Worm (Caenorhabditis elegans) whole organism, L4 larva: ENCODE measurements around the gene srj-6.

Experiments used
- pha-4 ChIP-seq, 2 experiments: fragments of 150-350 bp in 1 of 2; fragments of 200-800 bp in 1 of 2; sonication (Bioruptor generic) in 1 of 2; IDR thresholded peaks in 1 of 2; optimal IDR thresholded peaks in 1 of 2; 2 replicates each; pipeline versions ENCODE4 v1.3.6 to Lab custom; 2014 to 2022; ENCODE audit warnings: missing genetic modification characterization in 2 of 2, missing genetic modification reagents in 2 of 2, missing biosample characterization in 1 of 2, missing compliant biosample characterization in 1 of 2
- snpc-4 ChIP-seq: fragments of 150-350 bp; optimal IDR thresholded peaks from 2 replicates; lab custom pipeline; 2014; ENCODE audit warnings: missing biosample characterization, missing genetic modification characterization

DNA sequence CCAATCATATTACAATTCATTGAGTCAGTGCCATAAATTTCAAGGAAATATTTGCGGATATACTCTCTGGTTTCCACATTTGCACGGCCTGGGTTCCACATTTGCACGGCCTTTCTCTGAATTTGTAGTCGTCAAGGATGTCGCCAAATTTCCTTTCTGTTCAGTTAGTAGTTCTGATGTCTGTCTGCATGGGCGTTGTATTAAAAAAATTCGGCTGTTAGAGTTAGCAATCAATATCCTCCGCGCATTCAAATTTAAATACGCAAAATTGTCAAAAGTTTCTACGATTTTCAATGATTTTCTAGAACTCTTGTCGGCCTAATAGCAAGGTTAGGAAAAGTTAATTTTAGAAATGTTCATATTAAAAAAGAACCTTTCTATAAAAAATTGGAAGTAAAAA is 41.6 kb upstream of the srj-6 start, which contains the start of gene srj-52:
- TF ChIP-seq pha-4 (GFP tag; IDR thresholded peaks at IDR 0.05; lab: Robert Waterston, UW) (no peak), pha-4 (tag; optimal IDR thresholded peaks at IDR 0.05; lab: Kevin White, UChicago) (no peak), snpc-4 (tag; lab: Kevin White, UChicago) (no peak)
